Fruit fly (Drosophila melanogaster) whole organism, embryonic: ENCODE results near the gene Schip1.

Experiments used
- ATbp ChIP-seq: fragments of 200-800 bp; sonication (Bioruptor generic); optimal IDR thresholded peaks from 2 replicates; lab custom pipeline; 2017; ENCODE audit warnings: missing biosample characterization, mild to moderate bottlenecking, missing genetic modification characterization, missing genetic modification reagents
- CG10274 ChIP-seq: fragments of 200-800 bp; sonication (Bioruptor generic); optimal IDR thresholded peaks from 3 replicates; lab custom pipeline; 2017; ENCODE audit warnings: missing biosample characterization, mild to moderate bottlenecking, missing genetic modification characterization
- CG10321 ChIP-seq: fragments of 200-800 bp; sonication (Bioruptor generic); IDR thresholded peaks from 2 replicates; pipeline ENCODE4 v1.3.6; 2022; ENCODE audit warnings: missing biosample characterization, missing genetic modification characterization
- CG10431 ChIP-seq: fragments of 200-800 bp; sonication (Bioruptor generic); optimal IDR thresholded peaks from 3 replicates; lab custom pipeline; 2018; ENCODE audit warnings: missing biosample characterization, mild to moderate bottlenecking, missing genetic modification characterization
- CG10979 ChIP-seq: fragments of 200-800 bp; sonication (Bioruptor generic); optimal IDR thresholded peaks from 2 replicates; lab custom pipeline; 2018; ENCODE audit warnings: missing biosample characterization, mild to moderate bottlenecking, missing genetic modification characterization, moderate library complexity
- CG11398 ChIP-seq: fragments of 200-800 bp; sonication (Bioruptor generic); optimal IDR thresholded peaks from 2 replicates; lab custom pipeline; 2016; ENCODE audit warnings: missing biosample characterization, missing genetic modification characterization
- CG13775 ChIP-seq: fragments of 200-800 bp; sonication (Bioruptor generic); optimal IDR thresholded peaks from 3 replicates; lab custom pipeline; 2017; ENCODE audit warnings: missing biosample characterization, mild to moderate bottlenecking, missing genetic modification characterization
- CG17568 ChIP-seq: fragments of 200-800 bp; sonication (Bioruptor generic); optimal IDR thresholded peaks from 2 replicates; lab custom pipeline; 2018; ENCODE audit warnings: missing biosample characterization, mild to moderate bottlenecking, missing genetic modification characterization, moderate library complexity
- CG31224 ChIP-seq: fragments of 200-800 bp; sonication (Bioruptor generic); IDR thresholded peaks from 2 replicates; pipeline ENCODE4 v1.3.6; 2022; ENCODE audit warnings: missing biosample characterization, missing genetic modification characterization
- CG3281 ChIP-seq: fragments of 200-800 bp; sonication (Bioruptor generic); optimal IDR thresholded peaks from 3 replicates; lab custom pipeline; 2017; ENCODE audit warnings: missing biosample characterization, mild to moderate bottlenecking, missing genetic modification characterization
- CG43689 ChIP-seq: fragments of 200-800 bp; sonication (Bioruptor generic); IDR thresholded peaks from 2 replicates; pipeline ENCODE4 v1.3.6; 2022; ENCODE audit warnings: missing biosample characterization, missing genetic modification characterization
- CG7556 ChIP-seq: fragments of 200-800 bp; sonication (Bioruptor generic); optimal IDR thresholded peaks from 2 replicates; lab custom pipeline; 2017; ENCODE audit warnings: missing biosample characterization, mild to moderate bottlenecking, missing genetic modification characterization
- CG8478 ChIP-seq: fragments of >200 bp; optimal IDR thresholded peaks from 2 replicates; lab custom pipeline; 2018
- CG9609 ChIP-seq: fragments of 200-800 bp; sonication (Bioruptor generic); optimal IDR thresholded peaks from 3 replicates; lab custom pipeline; 2016; ENCODE audit warnings: missing biosample characterization, missing genetic modification characterization
- CG9797 ChIP-seq: fragments of 200-800 bp; sonication (Bioruptor generic); optimal IDR thresholded peaks from 3 replicates; lab custom pipeline; 2018; ENCODE audit warnings: missing biosample characterization, mild to moderate bottlenecking, missing genetic modification characterization
- CTCF ChIP-seq: fragments of 200-800 bp; sonication (Bioruptor generic); optimal IDR thresholded peaks from 2 replicates; lab custom pipeline; 2017; ENCODE audit warnings: missing biosample characterization, mild to moderate bottlenecking, missing genetic modification characterization, moderate library complexity
- Camta ChIP-seq: fragments of 200-800 bp; sonication (Bioruptor generic); optimal IDR thresholded peaks from 2 replicates; lab custom pipeline; 2016; ENCODE audit warnings: missing biosample characterization, missing genetic modification characterization
- Dfd ChIP-seq, 2 experiments: fragments of >200 bp; optimal IDR thresholded peaks; 2 replicates each; lab custom pipeline; 2017; ENCODE audit warnings: missing biosample characterization in 2 of 2, missing genetic modification characterization in 2 of 2
- ERR ChIP-seq: fragments of 200-800 bp; sonication (Bioruptor generic); optimal IDR thresholded peaks from 2 replicates; lab custom pipeline; 2016; ENCODE audit warnings: missing biosample characterization, missing genetic modification characterization
- Eip74EF ChIP-seq, 2 experiments: fragments of 200-800 bp in 1 of 2; fragments of >200 bp in 1 of 2; sonication (Bioruptor generic) in 1 of 2; optimal IDR thresholded peaks; 2 replicates each; lab custom pipeline; 2017 to 2019; ENCODE audit warnings: missing biosample characterization in 2 of 2, missing genetic modification characterization in 2 of 2, mild to moderate bottlenecking in 1 of 2, moderate library complexity in 1 of 2
- Elba2 ChIP-seq: fragments of 200-800 bp; sonication (Bioruptor generic); optimal IDR thresholded peaks from 3 replicates; lab custom pipeline; 2016; ENCODE audit warnings: missing biosample characterization, missing genetic modification characterization
- Fer2 ChIP-seq: fragments of 200-800 bp; sonication (Bioruptor generic); optimal IDR thresholded peaks from 2 replicates; lab custom pipeline; 2018; ENCODE audit warnings: missing biosample characterization, mild to moderate bottlenecking, missing genetic modification characterization, moderate library complexity
- H2.0 ChIP-seq: fragments of 200-800 bp; sonication (Bioruptor generic); IDR thresholded peaks from 2 replicates; pipeline ENCODE4 v1.3.6; 2022; ENCODE audit warnings: missing biosample characterization, missing genetic modification characterization
- Hmr ChIP-seq: fragments of 200-800 bp; sonication (Bioruptor generic); optimal IDR thresholded peaks from 3 replicates; lab custom pipeline; 2017; ENCODE audit warnings: mild to moderate bottlenecking, missing biosample characterization, missing genetic modification reagents, missing genetic modification characterization
- Hmx ChIP-seq: fragments of 200-800 bp; sonication (Bioruptor generic); optimal IDR thresholded peaks from 2 replicates; lab custom pipeline; 2016; ENCODE audit warnings: missing biosample characterization, missing genetic modification characterization
- Oaz ChIP-seq: fragments of 200-800 bp; sonication (Bioruptor generic); IDR thresholded peaks from 2 replicates; pipeline ENCODE4 v1.3.6; 2022; ENCODE audit warnings: missing biosample characterization, missing genetic modification characterization
- ap ChIP-seq: fragments of 200-800 bp; sonication (Bioruptor generic); IDR thresholded peaks from 2 replicates; pipeline ENCODE4 v1.3.6; 2022; ENCODE audit warnings: missing biosample characterization, missing genetic modification characterization
- ase ChIP-seq: fragments of 200-800 bp; sonication (Bioruptor generic); IDR thresholded peaks from 3 replicates; pipeline ENCODE4 v1.3.6; 2022; ENCODE audit warnings: missing biosample characterization, missing genetic modification characterization
- bcd ChIP-seq: fragments of 200-800 bp; sonication (Bioruptor generic); optimal IDR thresholded peaks from 2 replicates; lab custom pipeline; 2017; ENCODE audit warnings: missing biosample characterization, mild to moderate bottlenecking, missing genetic modification characterization
- chinmo ChIP-seq: fragments of 200-800 bp; sonication (Bioruptor generic); IDR thresholded peaks from 4 replicates; pipeline ENCODE4 v1.3.6; 2022; ENCODE audit warnings: missing biosample characterization, missing genetic modification characterization; ENCODE audit not compliant: partially characterized antibody
- crp ChIP-seq, 2 experiments: fragments of 200-800 bp; sonication (Bioruptor generic); optimal IDR thresholded peaks; 2 replicates in 1 of 2; 3 replicates in 1 of 2; lab custom pipeline; 2017; ENCODE audit warnings: missing biosample characterization in 2 of 2, missing genetic modification characterization in 2 of 2, mild to moderate bottlenecking in 1 of 2, moderate library complexity in 1 of 2
- cwo ChIP-seq: fragments of 200-800 bp; sonication (Bioruptor generic); optimal IDR thresholded peaks from 3 replicates; lab custom pipeline; 2017; ENCODE audit warnings: missing biosample characterization, missing genetic modification characterization, mild to moderate bottlenecking, moderate library complexity, missing genetic modification reagents
- fd3F ChIP-seq: fragments of 200-800 bp; sonication (Bioruptor generic); optimal IDR thresholded peaks from 2 replicates; lab custom pipeline; 2018; ENCODE audit warnings: missing biosample characterization, mild to moderate bottlenecking, missing genetic modification characterization, moderate library complexity
- gcm ChIP-seq: fragments of 200-800 bp; sonication (Bioruptor generic); optimal IDR thresholded peaks from 2 replicates; lab custom pipeline; 2019; ENCODE audit warnings: missing biosample characterization, mild to moderate bottlenecking, missing genetic modification characterization, moderate library complexity
- gro ChIP-seq: fragments of 200-800 bp; sonication (Bioruptor generic); optimal IDR thresholded peaks from 2 replicates; lab custom pipeline; 2016; ENCODE audit warnings: missing biosample characterization, missing genetic modification characterization
- ham ChIP-seq: fragments of 200-800 bp; sonication (Bioruptor generic); IDR thresholded peaks from 2 replicates; pipeline ENCODE4 v1.3.6; 2022; ENCODE audit warnings: missing biosample characterization, missing genetic modification characterization
- hb ChIP-seq: fragments of 200-800 bp; sonication (Bioruptor generic); IDR thresholded peaks from 3 replicates; pipeline ENCODE4 v1.3.6; 2022; ENCODE audit warnings: missing biosample characterization, missing genetic modification characterization; ENCODE audit not compliant: partially characterized antibody
- klu ChIP-seq: fragments of 200-800 bp; sonication (Bioruptor generic); IDR thresholded peaks from 2 replicates; pipeline ENCODE4 v1.3.6; 2022; ENCODE audit warnings: missing biosample characterization, missing genetic modification characterization
- lola ChIP-seq, 3 experiments: fragments of >200 bp in 2 of 3; fragments of 200-800 bp in 1 of 3; sonication (Bioruptor generic) in 1 of 3; optimal IDR thresholded peaks; 2 replicates each; lab custom pipeline; 2017 to 2019; ENCODE audit warnings: missing biosample characterization in 3 of 3, missing genetic modification characterization in 3 of 3, mild to moderate bottlenecking in 1 of 3, moderate library complexity in 1 of 3
- mirr ChIP-seq: fragments of 200-800 bp; sonication (Bioruptor generic); optimal IDR thresholded peaks from 3 replicates; lab custom pipeline; 2018; ENCODE audit warnings: missing biosample characterization, mild to moderate bottlenecking, missing genetic modification characterization
- nau ChIP-seq: fragments of 200-800 bp; sonication (Bioruptor generic); optimal IDR thresholded peaks from 3 replicates; lab custom pipeline; 2017; ENCODE audit warnings: missing biosample characterization, mild to moderate bottlenecking, missing genetic modification characterization, missing genetic modification reagents
- nerfin-2 ChIP-seq: fragments of 200-800 bp; sonication (Bioruptor generic); IDR thresholded peaks from 2 replicates; pipeline ENCODE4 v1.3.6; 2022; ENCODE audit warnings: missing biosample characterization, missing genetic modification characterization; ENCODE audit not compliant: partially characterized antibody
- pan ChIP-seq, 4 experiments: fragments of >200 bp in 3 of 4; fragments of 200-800 bp in 1 of 4; sonication (Bioruptor generic) in 1 of 4; optimal IDR thresholded peaks in 3 of 4; IDR thresholded peaks in 1 of 4; 2 replicates each; pipeline versions ENCODE4 v1.3.6 to Lab custom; 2017 to 2022; ENCODE audit warnings: missing biosample characterization in 2 of 4, missing genetic modification characterization in 2 of 4, mixed read lengths in 1 of 4
- pzg ChIP-seq: fragments of 200-800 bp; sonication (Bioruptor generic); optimal IDR thresholded peaks from 3 replicates; lab custom pipeline; 2018; ENCODE audit warnings: missing biosample characterization, mild to moderate bottlenecking, missing genetic modification characterization, moderate library complexity
- run ChIP-seq: fragments of 200-800 bp; sonication (Bioruptor generic); optimal IDR thresholded peaks from 3 replicates; lab custom pipeline; 2018; ENCODE audit warnings: missing biosample characterization, mild to moderate bottlenecking, missing genetic modification characterization
- sd ChIP-seq: fragments of 200-800 bp; sonication (Bioruptor generic); optimal IDR thresholded peaks from 3 replicates; lab custom pipeline; 2018; ENCODE audit warnings: missing biosample characterization, mild to moderate bottlenecking, missing genetic modification characterization, moderate library complexity
- sob ChIP-seq: fragments of 200-800 bp; sonication (Bioruptor generic); IDR thresholded peaks from 2 replicates; pipeline ENCODE4 v1.3.6; 2022; ENCODE audit warnings: missing biosample characterization, missing genetic modification characterization
- ssp ChIP-seq: fragments of 200-800 bp; sonication (Bioruptor generic); IDR thresholded peaks from 2 replicates; pipeline ENCODE4 v1.3.6; 2022; ENCODE audit warnings: missing biosample characterization, missing genetic modification characterization
- wdn ChIP-seq: fragments of 200-800 bp; sonication (Bioruptor generic); IDR thresholded peaks from 2 replicates; pipeline ENCODE4 v1.3.6; 2022; ENCODE audit warnings: missing biosample characterization, missing genetic modification characterization
- yki ChIP-seq: fragments of >200 bp; optimal IDR thresholded peaks from 3 replicates; lab custom pipeline; 2018
- zfh2 ChIP-seq: fragments of 200-800 bp; sonication (Bioruptor generic); optimal IDR thresholded peaks from 2 replicates; lab custom pipeline; 2016; ENCODE audit warnings: missing biosample characterization, missing genetic modification characterization

The Schip1 gene

dm6 chr2L:10334854-10335277 lies 4.0 kb upstream of the Schip1 start (continued):
- TF ChIP-seq sd (tag; lab: Kevin White, UChicago) = peak; percentile 93
- 0 out of 2 replicates have a peak, but pooled peaks have one; percentile 38 for TF ChIP-seq wdn (GFP tag; lab: Robert Waterston, UW)
- no peak for TF ChIP-seq ham
- TF ChIP-seq CG10979 (tag; lab: Kevin White, UChicago) = peak; percentile 44
- peak; percentile 73 for TF ChIP-seq ATbp
- TF ChIP-seq CG13775 = peak; percentile 50
- TF ChIP-seq lola (GFP tag; optimal IDR thresholded peaks at IDR 0.05; lab: Kevin White, UChicago) = peak in 2 of 3 experiments; percentile 45 to 82
- TF ChIP-seq CG10431 (GFP tag; lab: Kevin White, UChicago) = peak; percentile 74
- peak in 1 of 2 experiments; percentile 93 for TF ChIP-seq Eip74EF (GFP tag; optimal IDR thresholded peaks at IDR 0.05; lab: Kevin White, UChicago)
- peak; percentile 36 for TF ChIP-seq Camta
- peak; percentile 47 for TF ChIP-seq zfh2 (GFP tag; lab: Kevin White, UChicago)
- TF ChIP-seq ssp = no peak
- peak; percentile 28 for TF ChIP-seq CG10274
- no peak for TF ChIP-seq bcd (GFP tag; lab: Kevin White, UChicago)
- no peak for TF ChIP-seq nerfin-2
- no peak for TF ChIP-seq Dfd (GFP tag; optimal IDR thresholded peaks at IDR 0.05; lab: Kevin White, UChicago)
- TF ChIP-seq Oaz (GFP tag; lab: Robert Waterston, UW) = no peak
- TF ChIP-seq CG7556 (GFP tag; lab: Kevin White, UChicago) = peak; percentile 47
- no peak for TF ChIP-seq pan (optimal IDR thresholded peaks at IDR 0.05; lab: Kevin White, UChicago)
- TF ChIP-seq pan (GFP tag; optimal IDR thresholded peaks at IDR 0.05 in 1 of 2, IDR thresholded peaks at IDR 0.05 in 1 of 2) = no peak
- TF ChIP-seq gro (GFP tag; lab: Kevin White, UChicago) = peak; percentile 82
- no peak for TF ChIP-seq CG43689 (GFP tag; lab: Robert Waterston, UW)
- no peak for TF ChIP-seq run (tag; lab: Kevin White, UChicago)
- TF ChIP-seq klu (GFP tag; lab: Robert Waterston, UW) = no peak
- TF ChIP-seq yki (lab: Kevin White, UChicago) = no peak
- TF ChIP-seq ERR (GFP tag; lab: Kevin White, UChicago) = peak; percentile 44
- TF ChIP-seq Hmr (GFP tag; lab: Kevin White, UChicago) = peak; percentile 90
- TF ChIP-seq CTCF (GFP tag; lab: Kevin White, UChicago) = peak; percentile 26
- TF ChIP-seq CG9797 (GFP tag; lab: Kevin White, UChicago) = peak; percentile 35
- no peak for TF ChIP-seq Elba2 (GFP tag; lab: Kevin White, UChicago)
- peak; percentile 72 for TF ChIP-seq CG17568 (GFP tag; lab: Kevin White, UChicago)
- peak; percentile 72; the same call in 1 of the 2 replicates for TF ChIP-seq sob (GFP tag; lab: Robert Waterston, UW)
- peak; percentile 58 for TF ChIP-seq pzg (GFP tag; lab: Kevin White, UChicago)
- TF ChIP-seq CG8478 (lab: Kevin White, UChicago) = no peak
- no peak for TF ChIP-seq ap (GFP tag; lab: Robert Waterston, UW)
- TF ChIP-seq chinmo = peak; percentile 98
- TF ChIP-seq hb (GFP tag; lab: Robert Waterston, UW) = no peak
- peak; percentile 34 for TF ChIP-seq gcm (GFP tag; lab: Kevin White, UChicago)
- peak; percentile 30 for TF ChIP-seq CG11398 (GFP tag; lab: Kevin White, UChicago)
- TF ChIP-seq CG10321 = no peak
- peak; percentile 38 for TF ChIP-seq Fer2 (tag; lab: Kevin White, UChicago)
- TF ChIP-seq nau (GFP tag; lab: Kevin White, UChicago) = peak; percentile 85
- peak; percentile 76 for TF ChIP-seq CG3281 (GFP tag; lab: Kevin White, UChicago)
- TF ChIP-seq fd3F (GFP tag; lab: Kevin White, UChicago) = peak; percentile 24
- no peak for TF ChIP-seq Hmx (GFP tag; lab: Kevin White, UChicago)
- TF ChIP-seq H2.0 (GFP tag; lab: Robert Waterston, UW) = no peak
- TF ChIP-seq CG31224 (GFP tag; lab: Robert Waterston, UW) = no peak
- peak; percentile 99 for TF ChIP-seq mirr
- TF ChIP-seq ase (GFP tag; lab: Robert Waterston, UW) = no peak
- TF ChIP-seq cwo (GFP tag; lab: Kevin White, UChicago) = peak; percentile 61
- TF ChIP-seq crp (GFP tag; optimal IDR thresholded peaks at IDR 0.05; lab: Kevin White, UChicago) = no peak
- TF ChIP-seq CG9609 = peak; percentile 26
